Worm (Caenorhabditis elegans): ENCODE data around the gene B0416.5.

B0416.5 gene

ce11 chrX:9283026-9283425, 12.4 kb upstream of the B0416.5 start, which contains the start of gene B0416.11:
TSS of gene B0416.11 (minus strand) at chrX:9283126.
- TF ChIP-seq ceh-58 (GFP tag; IDR thresholded peaks at IDR 0.05): no peak
- TF ChIP-seq F55B11.4 (tag; optimal IDR thresholded peaks at IDR 0.05; ENCODE audit: borderline replicate concordance, insufficient read depth): no peak
- no peak for TF ChIP-seq K12H6.12 (tag; optimal IDR thresholded peaks at IDR 0.05)
- no peak for TF ChIP-seq ztf-22 (GFP tag; optimal IDR thresholded peaks at IDR 0.05)
- no peak for TF ChIP-seq ama-1 (optimal IDR thresholded peaks at IDR 0.05)
- TF ChIP-seq ama-1 (GFP tag; optimal IDR thresholded peaks at IDR 0.05): no peak
- no peak for TF ChIP-seq ztf-3 (GFP tag; optimal IDR thresholded peaks at IDR 0.05)
- no peak for TF ChIP-seq cebp-2 (GFP tag; IDR thresholded peaks at IDR 0.05)
- no peak for TF ChIP-seq B0035.1 (tag; optimal IDR thresholded peaks at IDR 0.05)
- TF ChIP-seq F33H1.4 (GFP tag; IDR thresholded peaks at IDR 0.05): no peak
- no peak for TF ChIP-seq tlf-1 (GFP tag; optimal IDR thresholded peaks at IDR 0.05)
- no peak for TF ChIP-seq madf-6 (GFP tag; IDR thresholded peaks at IDR 0.05)
- TF ChIP-seq hrde-1 (tag; optimal IDR thresholded peaks at IDR 0.05; ENCODE audit: borderline replicate concordance): no peak
- TF ChIP-seq ceh-40 (GFP tag; IDR thresholded peaks at IDR 0.05): no peak
- TF ChIP-seq lin-35 (GFP tag; optimal IDR thresholded peaks at IDR 0.05): no peak
- TF ChIP-seq ztf-18 (tag; optimal IDR thresholded peaks at IDR 0.05): no peak
- no peak for TF ChIP-seq ztf-6 (GFP tag; IDR thresholded peaks at IDR 0.05)
- TF ChIP-seq nhr-120 (GFP tag; IDR thresholded peaks at IDR 0.05): no peak
- TF ChIP-seq F39B2.1 (GFP tag; IDR thresholded peaks at IDR 0.05): no peak

DNA sequence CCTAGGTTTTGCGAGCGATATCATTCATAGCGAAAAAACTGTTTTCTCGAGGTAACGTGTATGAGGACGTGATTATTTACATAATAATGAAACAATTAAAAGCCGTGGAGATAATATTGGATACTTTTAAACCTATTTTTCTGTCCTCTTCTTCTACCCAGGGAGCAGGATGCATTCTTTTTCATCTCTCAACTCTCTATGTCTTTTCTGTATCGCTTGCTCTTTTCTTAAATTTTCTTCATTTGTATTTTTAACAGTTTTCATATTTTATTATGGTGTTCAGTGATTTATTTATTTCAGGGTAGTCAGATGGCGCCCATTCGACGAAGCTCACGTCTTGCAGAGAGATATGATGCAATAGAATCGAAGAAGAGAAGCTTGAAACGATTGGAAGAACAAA, 8.0 kb upstream of the B0416.5 start, which contains the start of gene B0416.4:
TSS of gene B0416.4 (plus strand) at position 301 of the 400 bp plus-strand sequence.
- no peak for TF ChIP-seq unc-62 (GFP tag; optimal IDR thresholded peaks at IDR 0.05)
- no peak for TF ChIP-seq pha-4 (tag; optimal IDR thresholded peaks at IDR 0.05)
- no peak for TF ChIP-seq ccch-3 (GFP tag; optimal IDR thresholded peaks at IDR 0.05)
- no peak for TF ChIP-seq lin-26 (GFP tag; IDR thresholded peaks at IDR 0.05)
- no peak for TF ChIP-seq F49E8.2 (tag; optimal IDR thresholded peaks at IDR 0.05; ENCODE audit: insufficient read depth)
- no peak for TF ChIP-seq zfh-2 (GFP tag; conservative IDR thresholded peaks at IDR 0.05)
- TF ChIP-seq F10E7.11 (tag; optimal IDR thresholded peaks at IDR 0.05): no peak
- no peak for TF ChIP-seq ztf-6 (GFP tag; IDR thresholded peaks at IDR 0.05)
- TF ChIP-seq lir-1 (GFP tag; conservative IDR thresholded peaks at IDR 0.05): no peak
- no peak for TF ChIP-seq chd-7 (tag; optimal IDR thresholded peaks at IDR 0.05)
- TF ChIP-seq F57A8.1 (GFP tag; optimal IDR thresholded peaks at IDR 0.05): no peak
- TF ChIP-seq nhr-179 (tag; optimal IDR thresholded peaks at IDR 0.05): no peak
- TF ChIP-seq egl-44 (GFP tag; IDR thresholded peaks at IDR 0.05): no peak
- no peak for TF ChIP-seq sptf-2 (GFP tag; optimal IDR thresholded peaks at IDR 0.05)
- no peak for TF ChIP-seq egrh-3 (GFP tag; IDR thresholded peaks at IDR 0.05)
- no peak for TF ChIP-seq hlh-26 (GFP tag; conservative IDR thresholded peaks at IDR 0.05)
- no peak for TF ChIP-seq hmg-1.2 (GFP tag; IDR thresholded peaks at IDR 0.05)
- TF ChIP-seq F22D6.2 (tag; optimal IDR thresholded peaks at IDR 0.05): no peak
- TF ChIP-seq nfyb-1 (GFP tag; IDR thresholded peaks at IDR 0.05): no peak
- no peak for TF ChIP-seq ztf-25 (GFP tag; IDR thresholded peaks at IDR 0.05)

DNA sequence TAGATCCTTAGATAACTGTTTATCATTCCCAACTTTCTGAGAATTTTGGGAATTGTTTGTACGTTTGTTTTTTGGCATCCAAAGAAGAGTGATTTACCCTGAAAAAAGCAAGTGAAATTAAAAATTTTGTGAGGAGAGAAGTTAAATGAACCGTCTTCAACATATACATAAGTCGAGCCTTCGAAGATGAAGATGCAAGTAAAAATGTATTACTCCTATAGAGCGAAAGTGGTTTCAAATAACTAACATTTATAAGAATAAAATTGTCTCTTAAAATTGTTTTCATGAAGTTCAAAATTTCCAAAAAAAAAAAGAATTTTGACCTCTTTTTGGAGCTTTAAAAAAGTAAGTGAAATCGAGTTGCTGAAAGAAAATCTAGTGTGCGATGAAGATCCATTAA, 3.9 kb upstream of the B0416.5 start, which contains the start of gene B0416.10:
TSS of gene B0416.10 (minus strand) at position 101 of the 400 bp plus-strand sequence.
- TF ChIP-seq die-1 (tag; optimal IDR thresholded peaks at IDR 0.05) (no peak), xnd-1 (tag; optimal IDR thresholded peaks at IDR 0.05) (no peak), Y53G8AR.9 (GFP tag; conservative IDR thresholded peaks at IDR 0.05) (no peak), Y53F4B.3 (GFP tag; IDR thresholded peaks at IDR 0.05) (no peak), ama-1 (optimal IDR thresholded peaks at IDR 0.05) (no peak), ama-1 (GFP tag; optimal IDR thresholded peaks at IDR 0.05) (no peak), K12H6.12 (tag; optimal IDR thresholded peaks at IDR 0.05) (no peak)
